Fruit fly (Drosophila melanogaster) whole organism, embryonic: ENCODE results near the gene Trmt6.
A peak's percentile ranks its signal among the peaks of the same experiment; 100 is the strongest.

Experiments
- CG10366 ChIP-seq: fragments of 200-800 bp; sonication (Bioruptor generic); IDR thresholded peaks from 2 replicates; pipeline ENCODE4 v1.3.6; 2022; ENCODE audit warnings: missing biosample characterization, missing genetic modification characterization
- CG10654 ChIP-seq: fragments of 200-800 bp; sonication (Bioruptor generic); optimal IDR thresholded peaks from 2 replicates; lab custom pipeline; 2016; ENCODE audit warnings: missing biosample characterization, missing genetic modification characterization
- CG12219 ChIP-seq: fragments of 200-800 bp; sonication (Bioruptor generic); optimal IDR thresholded peaks from 3 replicates; lab custom pipeline; 2018; ENCODE audit warnings: missing biosample characterization, mild to moderate bottlenecking, missing genetic modification characterization
- CG15011 ChIP-seq: fragments of 200-800 bp; sonication (Bioruptor generic); optimal IDR thresholded peaks from 3 replicates; lab custom pipeline; 2018; ENCODE audit warnings: missing biosample characterization, mild to moderate bottlenecking, missing genetic modification characterization
- CG17328 ChIP-seq: fragments of 200-800 bp; sonication (Bioruptor generic); IDR thresholded peaks from 2 replicates; pipeline ENCODE4 v1.3.6; 2022; ENCODE audit warnings: missing biosample characterization, missing genetic modification characterization
- CG17359 ChIP-seq: fragments of 200-800 bp; sonication (Bioruptor generic); optimal IDR thresholded peaks from 3 replicates; lab custom pipeline; 2018; ENCODE audit warnings: missing biosample characterization, mild to moderate bottlenecking, missing genetic modification characterization, moderate library complexity
- CG18011 ChIP-seq: fragments of 200-800 bp; sonication (Bioruptor generic); optimal IDR thresholded peaks from 2 replicates; lab custom pipeline; 2017; ENCODE audit warnings: missing biosample characterization, missing genetic modification characterization, mild to moderate bottlenecking, moderate library complexity, missing genotype
- CG18262 ChIP-seq: fragments of 200-800 bp; optimal IDR thresholded peaks from 3 replicates; lab custom pipeline; 2019; ENCODE audit warnings: missing biosample characterization, mild to moderate bottlenecking, missing genetic modification characterization, moderate library complexity
- CG2120 ChIP-seq: fragments of 200-800 bp; sonication (Bioruptor generic); optimal IDR thresholded peaks from 3 replicates; lab custom pipeline; 2016; ENCODE audit warnings: missing biosample characterization, missing genetic modification characterization
- CG31365 ChIP-seq: fragments of 200-800 bp; sonication (Bioruptor generic); optimal IDR thresholded peaks from 2 replicates; lab custom pipeline; 2018; ENCODE audit warnings: missing biosample characterization, mild to moderate bottlenecking, missing genetic modification characterization
- CG34224 ChIP-seq: fragments of 200-800 bp; sonication (Bioruptor generic); IDR thresholded peaks from 3 replicates; pipeline ENCODE4 v1.3.6; 2022; ENCODE audit warnings: missing biosample characterization, missing genetic modification characterization; ENCODE audit not compliant: partially characterized antibody
- CG3838 ChIP-seq: fragments of 200-800 bp; sonication (Bioruptor generic); optimal IDR thresholded peaks from 3 replicates; lab custom pipeline; 2016; ENCODE audit warnings: missing biosample characterization, missing genetic modification characterization
- CG4282 ChIP-seq: fragments of 200-800 bp; sonication (Bioruptor generic); optimal IDR thresholded peaks from 2 replicates; lab custom pipeline; 2016; ENCODE audit warnings: missing biosample characterization, missing genetic modification characterization
- CG4707 ChIP-seq: fragments of 200-800 bp; sonication (Bioruptor generic); optimal IDR thresholded peaks from 2 replicates; lab custom pipeline; 2018; ENCODE audit warnings: missing biosample characterization, mild to moderate bottlenecking, missing genetic modification characterization, moderate library complexity
- CG4730 ChIP-seq: fragments of 200-800 bp; sonication (Bioruptor generic); IDR thresholded peaks from 2 replicates; pipeline ENCODE4 v1.3.6; 2022; ENCODE audit warnings: missing biosample characterization, missing genetic modification characterization
- CG6689 ChIP-seq: fragments of 200-800 bp; sonication (Bioruptor generic); IDR thresholded peaks from 2 replicates; pipeline ENCODE4 v1.3.6; 2022; ENCODE audit warnings: missing biosample characterization, missing genetic modification characterization
- CG6791 ChIP-seq: fragments of 200-800 bp; sonication (Bioruptor generic); IDR thresholded peaks from 3 replicates; pipeline ENCODE4 v1.3.6; 2022; ENCODE audit warnings: missing biosample characterization, missing genetic modification characterization; ENCODE audit not compliant: partially characterized antibody
- CG6854 ChIP-seq: fragments of 200-800 bp; sonication (Bioruptor generic); optimal IDR thresholded peaks from 3 replicates; lab custom pipeline; 2017; ENCODE audit warnings: missing biosample characterization, mild to moderate bottlenecking, missing genetic modification characterization
- CG8765 ChIP-seq: fragments of 200-800 bp; sonication (Bioruptor generic); IDR thresholded peaks from 2 replicates; pipeline ENCODE4 v1.3.6; 2022; ENCODE audit warnings: missing biosample characterization, missing genetic modification characterization
- CoRest ChIP-seq: fragments of 200-800 bp; sonication (Bioruptor generic); optimal IDR thresholded peaks from 3 replicates; lab custom pipeline; 2018; ENCODE audit warnings: missing biosample characterization, mild to moderate bottlenecking, missing genetic modification characterization, moderate library complexity
- D19B ChIP-seq: fragments of 200-800 bp; sonication (Bioruptor generic); optimal IDR thresholded peaks from 2 replicates; lab custom pipeline; 2017; ENCODE audit warnings: missing biosample characterization, mild to moderate bottlenecking, missing genetic modification characterization
- Fer3 ChIP-seq: fragments of 200-800 bp; sonication (Bioruptor generic); optimal IDR thresholded peaks from 2 replicates; lab custom pipeline; 2018; ENCODE audit warnings: missing biosample characterization, mild to moderate bottlenecking, missing genetic modification characterization, moderate library complexity
- Hmr ChIP-seq: fragments of 200-800 bp; sonication (Bioruptor generic); optimal IDR thresholded peaks from 3 replicates; lab custom pipeline; 2017; ENCODE audit warnings: mild to moderate bottlenecking, missing biosample characterization, missing genetic modification reagents, missing genetic modification characterization
- Lim3 ChIP-seq: fragments of 200-800 bp; sonication (Bioruptor generic); IDR thresholded peaks from 2 replicates; pipeline ENCODE4 v1.3.6; 2022; ENCODE audit warnings: missing biosample characterization, missing genetic modification characterization
- Lpt ChIP-seq: fragments of >200 bp; optimal IDR thresholded peaks from 2 replicates; lab custom pipeline; 2018; ENCODE audit warnings: missing biosample characterization, missing genetic modification characterization
- Mes4 ChIP-seq: fragments of 200-800 bp; sonication (Bioruptor generic); optimal IDR thresholded peaks from 2 replicates; lab custom pipeline; 2016; ENCODE audit warnings: missing biosample characterization, missing genetic modification characterization
- Nf-YC ChIP-seq: fragments of 200-800 bp; optimal IDR thresholded peaks from 3 replicates; lab custom pipeline; 2019; ENCODE audit warnings: missing biosample characterization, mild to moderate bottlenecking, missing genetic modification characterization, moderate library complexity
- cg ChIP-seq: fragments of 200-800 bp; sonication (Bioruptor generic); optimal IDR thresholded peaks from 3 replicates; lab custom pipeline; 2019; ENCODE audit warnings: missing biosample characterization, mild to moderate bottlenecking, missing genetic modification characterization, moderate library complexity
- da ChIP-seq: fragments of 200-800 bp; sonication (Bioruptor generic); optimal IDR thresholded peaks from 2 replicates; lab custom pipeline; 2016; ENCODE audit warnings: missing biosample characterization, missing genetic modification characterization
- fd3F ChIP-seq: fragments of 200-800 bp; sonication (Bioruptor generic); optimal IDR thresholded peaks from 2 replicates; lab custom pipeline; 2018; ENCODE audit warnings: missing biosample characterization, mild to moderate bottlenecking, missing genetic modification characterization, moderate library complexity
- gcm ChIP-seq: fragments of 200-800 bp; sonication (Bioruptor generic); optimal IDR thresholded peaks from 2 replicates; lab custom pipeline; 2019; ENCODE audit warnings: missing biosample characterization, mild to moderate bottlenecking, missing genetic modification characterization, moderate library complexity
- gem ChIP-seq: fragments of 200-800 bp; sonication (Bioruptor generic); optimal IDR thresholded peaks from 2 replicates; lab custom pipeline; 2019; ENCODE audit warnings: missing biosample characterization, mild to moderate bottlenecking, missing genetic modification characterization, moderate library complexity
- kay ChIP-seq: fragments of 200-800 bp; sonication (Bioruptor generic); optimal IDR thresholded peaks from 2 replicates; lab custom pipeline; 2016; ENCODE audit warnings: missing biosample characterization, missing genetic modification characterization
- knrl ChIP-seq: fragments of 200-800 bp; sonication (Bioruptor generic); IDR thresholded peaks from 3 replicates; pipeline ENCODE4 v1.3.6; 2022; ENCODE audit warnings: missing biosample characterization, missing genetic modification characterization; ENCODE audit not compliant: partially characterized antibody
- nau ChIP-seq: fragments of 200-800 bp; sonication (Bioruptor generic); optimal IDR thresholded peaks from 3 replicates; lab custom pipeline; 2017; ENCODE audit warnings: missing biosample characterization, mild to moderate bottlenecking, missing genetic modification characterization, missing genetic modification reagents
- onecut ChIP-seq: fragments of 200-800 bp; sonication (Bioruptor generic); IDR thresholded peaks from 2 replicates; pipeline ENCODE4 v1.3.6; 2022; ENCODE audit warnings: missing biosample characterization, missing genetic modification characterization
- p53 ChIP-seq: fragments of 200-800 bp; sonication (Bioruptor generic); optimal IDR thresholded peaks from 2 replicates; lab custom pipeline; 2016; ENCODE audit warnings: missing biosample characterization, missing genetic modification characterization
- peb ChIP-seq: fragments of 200-800 bp; sonication (Bioruptor generic); IDR thresholded peaks from 2 replicates; pipeline ENCODE4 v1.3.6; 2022; ENCODE audit warnings: missing biosample characterization, missing genetic modification characterization
- psq ChIP-seq: fragments of 200-800 bp; sonication (Bioruptor generic); optimal IDR thresholded peaks from 2 replicates; lab custom pipeline; 2017; ENCODE audit warnings: missing biosample characterization, missing genetic modification characterization
- ranshi ChIP-seq: fragments of 200-800 bp; sonication (Bioruptor generic); IDR thresholded peaks from 2 replicates; pipeline ENCODE4 v1.3.6; 2022; ENCODE audit warnings: missing biosample characterization, missing genetic modification characterization
- sc ChIP-seq, 3 experiments: fragments of >200 bp in 2 of 3; fragments of 200-800 bp in 1 of 3; sonication (Bioruptor generic) in 1 of 3; optimal IDR thresholded peaks; 2 replicates in 2 of 3; 3 replicates in 1 of 3; lab custom pipeline; 2017; ENCODE audit warnings: mild to moderate bottlenecking in 1 of 3, missing biosample characterization in 1 of 3, missing genetic modification characterization in 1 of 3, missing genetic modification reagents in 1 of 3
- schlank ChIP-seq: fragments of 200-800 bp; sonication (Bioruptor generic); optimal IDR thresholded peaks from 2 replicates; lab custom pipeline; 2018; ENCODE audit warnings: missing biosample characterization, mild to moderate bottlenecking, missing genetic modification characterization
- slbo ChIP-seq: fragments of 200-800 bp; sonication (Bioruptor generic); IDR thresholded peaks from 2 replicates; pipeline ENCODE4 v1.3.6; 2022; ENCODE audit warnings: missing biosample characterization, missing genetic modification characterization
- stc ChIP-seq: fragments of 200-800 bp; sonication (Bioruptor generic); IDR thresholded peaks from 2 replicates; pipeline ENCODE4 v1.3.6; 2022; ENCODE audit warnings: missing biosample characterization, missing genetic modification characterization
- tx ChIP-seq: fragments of 200-800 bp; sonication (Bioruptor generic); optimal IDR thresholded peaks from 2 replicates; lab custom pipeline; 2016; ENCODE audit warnings: missing biosample characterization, missing genetic modification characterization
- unc-4 ChIP-seq: fragments of 200-800 bp; sonication (Bioruptor generic); IDR thresholded peaks from 2 replicates; pipeline ENCODE4 v1.3.6; 2022; ENCODE audit warnings: missing biosample characterization, missing genetic modification characterization; ENCODE audit not compliant: partially characterized antibody
- zen2 ChIP-seq: fragments of 200-800 bp; sonication (Bioruptor generic); IDR thresholded peaks from 3 replicates; pipeline ENCODE4 v1.3.6; 2022; ENCODE audit warnings: missing biosample characterization, missing genetic modification characterization; ENCODE audit not compliant: partially characterized antibody

Gene Trmt6

DNA sequence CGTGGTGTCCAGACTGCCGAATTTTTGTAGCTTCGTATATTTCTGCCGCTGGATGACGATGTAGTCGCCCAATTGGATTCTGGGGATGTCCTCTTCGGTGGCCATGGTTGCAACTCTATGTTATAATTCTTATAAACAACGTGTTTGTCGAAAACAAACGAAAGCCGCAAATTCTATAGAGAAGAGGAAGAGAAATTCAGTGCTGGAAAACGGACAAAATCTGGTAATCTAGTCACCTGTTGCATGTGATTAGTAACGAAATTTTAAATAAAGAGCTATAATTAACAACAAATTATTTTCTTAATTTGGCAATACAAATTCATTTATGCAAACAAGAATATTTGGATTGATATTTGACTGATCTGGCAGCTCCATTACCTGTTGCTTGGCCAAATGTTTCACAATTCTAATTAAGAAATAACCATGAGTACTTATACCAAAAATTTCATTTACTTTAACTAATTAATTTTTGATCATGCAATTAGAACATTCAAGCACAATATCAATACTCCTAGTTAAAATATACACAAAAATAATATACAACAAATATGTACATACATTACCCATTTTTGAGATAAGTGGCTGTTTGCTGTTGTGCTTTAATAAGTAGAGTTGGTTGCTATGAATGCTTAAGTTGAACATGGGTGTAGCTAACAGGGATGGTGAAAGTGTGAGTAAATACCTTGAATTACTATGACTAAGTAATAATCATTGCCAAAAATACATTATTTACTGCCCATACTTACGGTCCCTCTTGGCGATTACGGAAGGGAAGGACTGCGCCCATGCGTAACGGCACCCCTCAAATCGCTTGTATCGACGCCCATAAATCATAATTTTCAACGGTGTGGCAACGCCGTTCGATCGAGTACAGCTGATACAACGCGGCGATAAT, at the start of gene Trmt6, which contains the start of gene Ent2 (continued):
- peak; percentile 97 for TF ChIP-seq CG17328
- peak; percentile 98 for TF ChIP-seq CG2120 (GFP tag; lab: Kevin White, UChicago)
- peak; percentile 75 for TF ChIP-seq gcm (GFP tag; lab: Kevin White, UChicago)
- peak; percentile 93 for TF ChIP-seq schlank
- TF ChIP-seq CG8765 (GFP tag; lab: Robert Waterston, UW): peak; percentile 97
- peak; percentile 93 for TF ChIP-seq CG18262 (tag; lab: Kevin White, UChicago)
- no peak for TF ChIP-seq zen2 (GFP tag; lab: Robert Waterston, UW)
- peak; percentile 95 for TF ChIP-seq peb
- peak; percentile 80 for TF ChIP-seq CG6854
- peak; percentile 95 for TF ChIP-seq CG10654
- no peak for TF ChIP-seq sc (optimal IDR thresholded peaks at IDR 0.05; lab: Kevin White, UChicago)
- TF ChIP-seq sc (GFP tag; optimal IDR thresholded peaks at IDR 0.05; lab: Kevin White, UChicago): peak; percentile 78
- peak; percentile 98 for TF ChIP-seq CG10366 (GFP tag; lab: Robert Waterston, UW)
- TF ChIP-seq CG6791 (GFP tag; lab: Robert Waterston, UW): 0 out of 3 replicates have a peak, but pooled peaks have one; percentile 51
- TF ChIP-seq cg (GFP tag; lab: Kevin White, UChicago): no peak
- peak; percentile 89 for TF ChIP-seq CG3838 (GFP tag; lab: Kevin White, UChicago)
- peak; percentile 94 for TF ChIP-seq CG17359 (tag; lab: Kevin White, UChicago)
- peak; percentile 81 for TF ChIP-seq CG31365
- peak; percentile 93 for TF ChIP-seq Mes4 (GFP tag; lab: Kevin White, UChicago)
- TF ChIP-seq Lpt (GFP tag; lab: Kevin White, UChicago): no peak
- TF ChIP-seq onecut (GFP tag; lab: Robert Waterston, UW): peak; percentile 89
- no peak for TF ChIP-seq CG34224 (GFP tag; lab: Robert Waterston, UW)
- TF ChIP-seq CG4282 (GFP tag; lab: Kevin White, UChicago): peak; percentile 91
- TF ChIP-seq Nf-YC: peak; percentile 79
- peak; percentile 94 for TF ChIP-seq Hmr (GFP tag; lab: Kevin White, UChicago)
- TF ChIP-seq CoRest (tag; lab: Kevin White, UChicago): peak; percentile 96
- peak; percentile 91 for TF ChIP-seq CG15011 (GFP tag; lab: Kevin White, UChicago)
- TF ChIP-seq psq: peak; percentile 83
- TF ChIP-seq stc: peak; percentile 97
- TF ChIP-seq kay (GFP tag; lab: Kevin White, UChicago): peak; percentile 87
- peak; percentile 94 for TF ChIP-seq tx (GFP tag; lab: Kevin White, UChicago)
- peak; percentile 82 for TF ChIP-seq p53
- peak; percentile 88 for TF ChIP-seq nau (GFP tag; lab: Kevin White, UChicago)
- peak; percentile 90 for TF ChIP-seq Lim3 (GFP tag; lab: Robert Waterston, UW)
- TF ChIP-seq da (GFP tag; lab: Kevin White, UChicago): peak; percentile 92
- peak; percentile 99 for TF ChIP-seq slbo (GFP tag; lab: Robert Waterston, UW)
- TF ChIP-seq gem (tag; lab: Kevin White, UChicago): peak; percentile 95
- TF ChIP-seq CG12219 (GFP tag; lab: Kevin White, UChicago): peak; percentile 92
- 0 out of 3 replicates have a peak, but pooled peaks have one; percentile 8 for TF ChIP-seq knrl (GFP tag; lab: Robert Waterston, UW)
- peak; percentile 98 for TF ChIP-seq ranshi
- TF ChIP-seq CG4730 (GFP tag; lab: Robert Waterston, UW): peak; percentile 97
- peak; percentile 96 for TF ChIP-seq Fer3 (tag; lab: Kevin White, UChicago)
- TF ChIP-seq unc-4: no peak
- TF ChIP-seq D19B (GFP tag; lab: Kevin White, UChicago): peak; percentile 90
- peak; percentile 73 for TF ChIP-seq CG4707
- peak; percentile 97 for TF ChIP-seq CG6689
- TF ChIP-seq fd3F (GFP tag; lab: Kevin White, UChicago): peak; percentile 94
- peak; percentile 91 for TF ChIP-seq CG18011 (GFP tag; lab: Kevin White, UChicago)
